Fruit fly (Drosophila melanogaster): ENCODE data around the gene CG41099.

The CG41099 gene

dm6 chr3R:3846482-3847046, at the start of gene CG41099:
CG41099 (plus strand) TSS chr3R:3846729.
- no peak for TF ChIP-seq HLH106 (tag; optimal IDR thresholded peaks at IDR 0.05)
- TF ChIP-seq foxo (GFP tag; optimal IDR thresholded peaks at IDR 0.05), result no peak
- no peak for TF ChIP-seq Hnf4 (GFP tag; optimal IDR thresholded peaks at IDR 0.05)
- TF ChIP-seq brk (GFP tag; optimal IDR thresholded peaks at IDR 0.05), result no peak
- TF ChIP-seq CG9705 (GFP tag; optimal IDR thresholded peaks at IDR 0.05), result no peak
- TF ChIP-seq sv (GFP tag; optimal IDR thresholded peaks at IDR 0.05), result no peak
- no peak for TF ChIP-seq h (GFP tag; optimal IDR thresholded peaks at IDR 0.05)
- no peak for TF ChIP-seq GATAd (GFP tag; optimal IDR thresholded peaks at IDR 0.05)
- TF ChIP-seq jim (GFP tag; optimal IDR thresholded peaks at IDR 0.05), result no peak
- no peak for TF ChIP-seq rgr (GFP tag; optimal IDR thresholded peaks at IDR 0.05)
- TF ChIP-seq woc (GFP tag; optimal IDR thresholded peaks at IDR 0.05), result peak; percentile 51
- no peak for TF ChIP-seq Abd-B (GFP tag; optimal IDR thresholded peaks at IDR 0.05)
- no peak for TF ChIP-seq sage (GFP tag; optimal IDR thresholded peaks at IDR 0.05)
- TF ChIP-seq Dfd (GFP tag; optimal IDR thresholded peaks at IDR 0.05), result no peak
- TF ChIP-seq ey (GFP tag; optimal IDR thresholded peaks at IDR 0.05), result no peak
- TF ChIP-seq N (GFP tag; optimal IDR thresholded peaks at IDR 0.05), result peak; percentile 32
- no peak for TF ChIP-seq lola (GFP tag; optimal IDR thresholded peaks at IDR 0.05)
- no peak for TF ChIP-seq Rel (GFP tag; optimal IDR thresholded peaks at IDR 0.05)
- no peak for TF ChIP-seq Rel (tag; optimal IDR thresholded peaks at IDR 0.05)

- TF ChIP-seq CrebA (GFP tag; optimal IDR thresholded peaks at IDR 0.05; ENCODE audit: borderline replicate concordance), result no peak
- no peak for TF ChIP-seq Sp1 (GFP tag; optimal IDR thresholded peaks at IDR 0.05)
- no peak for TF ChIP-seq dl (GFP tag; optimal IDR thresholded peaks at IDR 0.05; ENCODE audit: insufficient read depth in 1 of 2, partially characterized antibody in 2 of 2)
- TF ChIP-seq Hr78 (GFP tag; optimal IDR thresholded peaks at IDR 0.05), result no peak
- TF ChIP-seq Dif (GFP tag; optimal IDR thresholded peaks at IDR 0.05; ENCODE audit: partially characterized antibody), result no peak
- TF ChIP-seq Dfd (GFP tag; optimal IDR thresholded peaks at IDR 0.05), result no peak
- TF ChIP-seq N (GFP tag; optimal IDR thresholded peaks at IDR 0.05), result no peak
These were observed 3.6 kb upstream of the CG41099 start for dm6 chr3R:3842929-3843328.

- TF ChIP-seq tai (GFP tag; optimal IDR thresholded peaks at IDR 0.05), result no peak
- TF ChIP-seq Sp1 (GFP tag; optimal IDR thresholded peaks at IDR 0.05), result no peak
- no peak for TF ChIP-seq fru (GFP tag; optimal IDR thresholded peaks at IDR 0.05)
- no peak for TF ChIP-seq sage (GFP tag; optimal IDR thresholded peaks at IDR 0.05)
- TF ChIP-seq Dfd (GFP tag; optimal IDR thresholded peaks at IDR 0.05), result no peak
- TF ChIP-seq rgr (GFP tag; optimal IDR thresholded peaks at IDR 0.05), result no peak
These were observed 764 bp upstream of the CG41099 start for dm6 chr3R:3845765-3846164.

- TF ChIP-seq woc (GFP tag; optimal IDR thresholded peaks at IDR 0.05) (no peak), jim (GFP tag; optimal IDR thresholded peaks at IDR 0.05) (no peak), OdsH (GFP tag; optimal IDR thresholded peaks at IDR 0.05) (no peak)
These were observed 42.2 kb downstream of the CG41099 start for dm6 chr3R:3888755-3889154.
